Fruit fly (Drosophila melanogaster): Measurements from ENCODE around the gene Pcyt2.

The Pcyt2 gene

dm6 chr3L:1517274-1518047 lies 35.8 kb upstream of the Pcyt2 start (continued):
- peak; percentile 40 for TF ChIP-seq bcd (GFP tag; optimal IDR thresholded peaks at IDR 0.05)
- TF ChIP-seq pzg (GFP tag; optimal IDR thresholded peaks at IDR 0.05): peak; percentile 72
- no peak for TF ChIP-seq jigr1 (GFP tag; IDR thresholded peaks at IDR 0.05)
- TF ChIP-seq kni (GFP tag; optimal IDR thresholded peaks at IDR 0.05): no peak
- TF ChIP-seq nom (GFP tag; optimal IDR thresholded peaks at IDR 0.05): peak; percentile 67
- TF ChIP-seq cwo (GFP tag; optimal IDR thresholded peaks at IDR 0.05): peak; percentile 6
- peak; percentile 40 for TF ChIP-seq CG18619 (GFP tag; optimal IDR thresholded peaks at IDR 0.05)
- peak; percentile 45 for TF ChIP-seq stc (GFP tag; IDR thresholded peaks at IDR 0.05)
- TF ChIP-seq fru (optimal IDR thresholded peaks at IDR 0.05): no peak
- no peak for TF ChIP-seq CG4404 (GFP tag; IDR thresholded peaks at IDR 0.05)
- peak; percentile 51 for TF ChIP-seq Hmr (GFP tag; optimal IDR thresholded peaks at IDR 0.05)
- TF ChIP-seq Ssrp (tag; optimal IDR thresholded peaks at IDR 0.05): no peak
- no peak for TF ChIP-seq kah (GFP tag; optimal IDR thresholded peaks at IDR 0.05)
- TF ChIP-seq vnd (GFP tag; IDR thresholded peaks at IDR 0.05; ENCODE audit: partially characterized antibody): peak; percentile 51; the same call in 2 of the 3 replicates
- TF ChIP-seq Xbp1 (GFP tag; optimal IDR thresholded peaks at IDR 0.05): peak; percentile 74
- peak; percentile 36 for TF ChIP-seq HmgZ (tag; optimal IDR thresholded peaks at IDR 0.05)
- TF ChIP-seq jing (GFP tag; optimal IDR thresholded peaks at IDR 0.05): no peak
- peak; percentile 14; the same call in 1 of the 2 replicates for TF ChIP-seq CG4360 (GFP tag; IDR thresholded peaks at IDR 0.05)
- TF ChIP-seq Spps (tag; optimal IDR thresholded peaks at IDR 0.05): no peak
- TF ChIP-seq CG10565 (GFP tag; optimal IDR thresholded peaks at IDR 0.05): no peak
- TF ChIP-seq CG18599 (GFP tag; optimal IDR thresholded peaks at IDR 0.05): no peak
- peak; percentile 24 for TF ChIP-seq en (GFP tag; optimal IDR thresholded peaks at IDR 0.05)
- TF ChIP-seq sima (GFP tag; optimal IDR thresholded peaks at IDR 0.05): no peak
- TF ChIP-seq gt (GFP tag; IDR thresholded peaks at IDR 0.05): no peak
- TF ChIP-seq H15 (GFP tag; IDR thresholded peaks at IDR 0.05): peak; percentile 45; the same call in 1 of the 3 replicates
- TF ChIP-seq CG18476 (GFP tag; optimal IDR thresholded peaks at IDR 0.05): peak; percentile 52
- no peak for TF ChIP-seq Fer2 (tag; optimal IDR thresholded peaks at IDR 0.05)
- no peak for TF ChIP-seq Meics (GFP tag; optimal IDR thresholded peaks at IDR 0.05)
- TF ChIP-seq Rfx (GFP tag; IDR thresholded peaks at IDR 0.05): peak; percentile 22; the same call in 1 of the 2 replicates
- TF ChIP-seq CG18764 (GFP tag; optimal IDR thresholded peaks at IDR 0.05): no peak
- peak; percentile 71 for TF ChIP-seq CG12942 (GFP tag; optimal IDR thresholded peaks at IDR 0.05)
- TF ChIP-seq Hr3 (GFP tag; optimal IDR thresholded peaks at IDR 0.05): peak; percentile 67
- no peak for TF ChIP-seq aop (GFP tag; IDR thresholded peaks at IDR 0.05)
- TF ChIP-seq CG8765 (GFP tag; IDR thresholded peaks at IDR 0.05): no peak
- peak; percentile 48 for TF ChIP-seq Abd-B (GFP tag; optimal IDR thresholded peaks at IDR 0.05)
- TF ChIP-seq gsb-n (tag; optimal IDR thresholded peaks at IDR 0.05): no peak
- no peak; the same call in 1 of the 2 replicates for TF ChIP-seq E2f1 (GFP tag; IDR thresholded peaks at IDR 0.05)
- no peak for TF ChIP-seq CG6175 (GFP tag; IDR thresholded peaks at IDR 0.05)
- 0 out of 2 replicates have a peak, but pooled peaks have one; percentile 31 for TF ChIP-seq ssp (GFP tag; IDR thresholded peaks at IDR 0.05)
- no peak for TF ChIP-seq Lpt (GFP tag; optimal IDR thresholded peaks at IDR 0.05)
- TF ChIP-seq CG12391 (tag; optimal IDR thresholded peaks at IDR 0.05): peak; percentile 35
- no peak for TF ChIP-seq onecut (GFP tag; IDR thresholded peaks at IDR 0.05)
- TF ChIP-seq CG11456 (GFP tag; IDR thresholded peaks at IDR 0.05): peak; percentile 54; the same call in 2 of the 3 replicates
- no peak for TF ChIP-seq usp (GFP tag; optimal IDR thresholded peaks at IDR 0.05)
- TF ChIP-seq Max (GFP tag; optimal IDR thresholded peaks at IDR 0.05): peak; percentile 67
- TF ChIP-seq Six4 (GFP tag; optimal IDR thresholded peaks at IDR 0.05): peak; percentile 51
- peak; percentile 55; the same call in 1 of the 3 replicates for TF ChIP-seq dysf (GFP tag; IDR thresholded peaks at IDR 0.05)
- TF ChIP-seq CG8089 (GFP tag; optimal IDR thresholded peaks at IDR 0.05): peak; percentile 34
- TF ChIP-seq repo (GFP tag; optimal IDR thresholded peaks at IDR 0.05): peak; percentile 37
- TF ChIP-seq sr (GFP tag; IDR thresholded peaks at IDR 0.05): peak; percentile 96

All from whole organism, embryonic.